Fruit fly (Drosophila melanogaster) whole organism, adult: ENCODE data around the gene zetaCOP.

Experiments
- CG11617 ChIP-seq: fragments of 200-800 bp; sonication (Bioruptor generic); optimal IDR thresholded peaks from 2 replicates; lab custom pipeline; 2017; ENCODE audit warnings: mild to moderate bottlenecking, missing biosample characterization, missing genetic modification reagents, missing genetic modification characterization
- CG33017 ChIP-seq: fragments of 200-800 bp; sonication (Bioruptor generic); optimal IDR thresholded peaks from 2 replicates; lab custom pipeline; 2018; ENCODE audit warnings: missing biosample characterization, mild to moderate bottlenecking, missing genetic modification characterization, moderate library complexity
- toe ChIP-seq: fragments of 200-800 bp; sonication (Bioruptor generic); optimal IDR thresholded peaks from 2 replicates; lab custom pipeline; 2016; ENCODE audit warnings: missing biosample characterization, missing genetic modification characterization

DNA sequence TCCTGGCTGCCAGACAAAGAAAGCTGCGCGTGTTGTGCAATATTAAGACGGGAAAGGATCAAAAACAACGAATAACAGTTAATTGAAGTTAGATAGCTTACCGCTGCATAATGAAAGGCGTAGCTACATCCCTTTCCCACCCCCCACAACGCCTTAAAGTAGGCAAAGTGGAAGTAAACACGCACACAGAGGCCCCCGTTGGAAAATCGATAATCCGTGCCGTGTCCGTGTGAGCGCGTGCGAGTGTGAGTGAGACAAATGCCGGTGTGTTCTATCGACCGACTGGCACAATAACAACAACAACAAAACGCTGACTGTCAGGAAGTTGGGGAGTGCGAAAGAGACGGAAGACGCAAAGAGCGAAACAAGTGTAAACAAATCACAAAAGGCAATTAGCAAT, 39.0 kb upstream of the zetaCOP start:
- TF ChIP-seq toe (GFP tag; lab: Kevin White, UChicago) (no peak), CG11617 (GFP tag; lab: Kevin White, UChicago) (no peak), CG33017 (tag; lab: Kevin White, UChicago) (no peak)
